Worm (Caenorhabditis elegans): ENCODE results near the gene ZK370.4.
A peak's percentile ranks its signal among the peaks of the same experiment; 100 is the strongest.

Gene ZK370.4

ce11 chrIII:8716084-8716483 lies 15.1 kb downstream of the ZK370.4 start, which contains the start of gene B0303.14:
TSS of gene B0303.14 (minus strand) at chrIII:8716184.
- TF ChIP-seq unc-39 (tag; optimal IDR thresholded peaks at IDR 0.05) (no peak), mml-1 (tag; optimal IDR thresholded peaks at IDR 0.05) (no peak), ama-1 (optimal IDR thresholded peaks at IDR 0.05) (no peak), aly-2 (tag; optimal IDR thresholded peaks at IDR 0.05) (no peak), nhr-11 (tag; optimal IDR thresholded peaks at IDR 0.05) (no peak), hmg-11 (tag; optimal IDR thresholded peaks at IDR 0.05) (no peak), elt-1 (tag; optimal IDR thresholded peaks at IDR 0.05) (no peak), fkh-2 (tag; optimal IDR thresholded peaks at IDR 0.05) (no peak), ceh-82 (tag; optimal IDR thresholded peaks at IDR 0.05) (no peak), elt-2 (tag; optimal IDR thresholded peaks at IDR 0.05) (no peak)

- TF ChIP-seq ceh-16 (tag; optimal IDR thresholded peaks at IDR 0.05) (no peak), elt-2 (tag; optimal IDR thresholded peaks at IDR 0.05) (no peak), lsy-12 (tag; optimal IDR thresholded peaks at IDR 0.05) (no peak), fkh-2 (tag; optimal IDR thresholded peaks at IDR 0.05) (no peak), jun-1 (tag; optimal IDR thresholded peaks at IDR 0.05) (no peak), pha-4 (tag; optimal IDR thresholded peaks at IDR 0.05) (no peak), nfya-1 (tag; optimal IDR thresholded peaks at IDR 0.05; ENCODE audit: insufficient read depth) (no peak), lin-39 (tag; optimal IDR thresholded peaks at IDR 0.05) (no peak), nhr-237 (tag; optimal IDR thresholded peaks at IDR 0.05) (no peak), sea-2 (GFP tag; optimal IDR thresholded peaks at IDR 0.05) (no peak), ama-1 (optimal IDR thresholded peaks at IDR 0.05) (no peak), nhr-43 (tag; optimal IDR thresholded peaks at IDR 0.05; ENCODE audit: poor library complexity, severe bottlenecking) (no peak), unc-39 (tag; optimal IDR thresholded peaks at IDR 0.05) (no peak), ztf-11 (tag; optimal IDR thresholded peaks at IDR 0.05) (no peak), fkh-10 (GFP tag; optimal IDR thresholded peaks at IDR 0.05) (no peak), zag-1 (tag; optimal IDR thresholded peaks at IDR 0.05) (no peak), nhr-67 (tag; optimal IDR thresholded peaks at IDR 0.05) (no peak), hmg-11 (tag; optimal IDR thresholded peaks at IDR 0.05) (no peak), mml-1 (tag; optimal IDR thresholded peaks at IDR 0.05) (no peak)
Observed at ce11 chrIII:8712968-8713367, 18.2 kb downstream of the ZK370.4 start.

DNA sequence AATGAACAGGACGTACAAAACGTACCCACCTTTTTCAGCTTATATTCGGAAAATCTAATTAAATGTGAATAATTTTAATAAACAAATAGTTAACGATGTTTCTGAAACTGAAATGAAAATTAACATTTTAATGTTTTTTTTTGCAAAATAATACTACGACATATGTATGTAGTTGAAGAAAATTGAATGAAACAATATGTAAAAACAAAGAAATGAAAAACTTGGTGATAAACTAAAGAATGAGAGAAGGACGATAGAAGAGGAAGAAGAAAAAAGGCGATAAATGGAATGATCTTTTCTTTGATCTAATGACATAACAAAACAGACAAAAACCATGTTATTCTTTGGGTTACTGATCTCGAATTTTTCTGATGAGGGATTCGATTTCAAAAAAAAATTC lies 20.9 kb downstream of the ZK370.4 start, which contains the start of gene B0303.11:
Gene B0303.11 (minus strand): TSS at position 101 of the 400 bp plus-strand sequence.
- TF ChIP-seq daf-12 (tag; optimal IDR thresholded peaks at IDR 0.05) (no peak), R02D3.7 (tag; optimal IDR thresholded peaks at IDR 0.05) (no peak), elt-1 (tag; optimal IDR thresholded peaks at IDR 0.05) (no peak), nhr-76 (tag; optimal IDR thresholded peaks at IDR 0.05) (no peak), unc-39 (tag; optimal IDR thresholded peaks at IDR 0.05) (no peak), nhr-12 (tag; optimal IDR thresholded peaks at IDR 0.05) (no peak), nhr-43 (tag; optimal IDR thresholded peaks at IDR 0.05; ENCODE audit: poor library complexity, severe bottlenecking) (no peak), mdl-1 (tag; optimal IDR thresholded peaks at IDR 0.05) (no peak), snpc-4 (tag; optimal IDR thresholded peaks at IDR 0.05) (no peak), nhr-23 (tag; optimal IDR thresholded peaks at IDR 0.05) (no peak), nhr-25 (tag; optimal IDR thresholded peaks at IDR 0.05) (no peak), sea-2 (GFP tag; optimal IDR thresholded peaks at IDR 0.05) (no peak), nhr-77 (tag; optimal IDR thresholded peaks at IDR 0.05) (no peak), ceh-82 (tag; optimal IDR thresholded peaks at IDR 0.05) (no peak), fkh-10 (GFP tag; optimal IDR thresholded peaks at IDR 0.05) (no peak)

DNA sequence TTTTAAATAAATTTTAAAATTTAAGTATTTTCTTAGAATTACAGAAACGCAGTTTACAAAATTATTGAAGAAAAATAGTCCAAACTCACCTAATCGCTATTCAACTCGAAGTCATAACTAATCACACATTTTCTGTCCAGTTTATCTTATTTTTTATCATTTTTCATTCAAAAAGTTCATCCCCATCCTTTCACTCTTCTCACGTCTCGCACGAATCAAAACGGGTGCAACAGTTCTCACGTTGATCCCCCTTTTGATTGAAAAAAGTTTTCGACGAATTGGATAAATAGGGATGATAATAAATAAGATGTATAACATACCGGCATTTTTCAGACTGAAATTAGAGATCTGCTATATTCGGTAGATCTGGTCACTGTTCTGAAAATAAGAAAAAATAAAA lies 21.5 kb downstream of the ZK370.4 start:
- TF ChIP-seq pqm-1 (tag; optimal IDR thresholded peaks at IDR 0.05) (no peak), nhr-23 (tag; optimal IDR thresholded peaks at IDR 0.05) (no peak), sea-2 (GFP tag; optimal IDR thresholded peaks at IDR 0.05) (no peak), mml-1 (tag; optimal IDR thresholded peaks at IDR 0.05) (no peak), nhr-43 (tag; optimal IDR thresholded peaks at IDR 0.05; ENCODE audit: poor library complexity, severe bottlenecking) (peak; percentile 15)

DNA sequence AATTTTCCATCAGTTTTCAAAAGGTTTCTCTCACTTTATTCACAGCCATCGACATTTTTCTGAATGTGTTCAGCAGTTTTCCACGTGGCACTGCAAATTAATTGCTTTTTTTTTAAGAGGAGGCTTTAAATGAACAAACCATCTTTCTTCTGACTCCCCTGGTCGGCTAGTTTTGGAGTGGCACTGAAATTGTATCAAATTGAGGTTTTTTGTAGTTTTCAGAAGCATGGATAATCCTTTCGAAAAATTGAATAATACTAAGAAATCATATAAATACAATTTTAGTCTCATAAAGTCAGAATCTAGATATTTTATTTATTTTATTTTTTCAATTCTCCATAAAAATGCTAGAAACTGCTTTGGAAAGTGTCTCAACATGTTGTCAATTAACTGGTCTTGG lies 26.4 kb downstream of the ZK370.4 start, which contains the start of gene B0303.16:
Gene B0303.16 (plus strand): TSS at position 301 of the 400 bp plus-strand sequence.
- TF ChIP-seq jun-1 (tag; optimal IDR thresholded peaks at IDR 0.05) (no peak), aly-2 (tag; optimal IDR thresholded peaks at IDR 0.05) (no peak), elt-1 (tag; optimal IDR thresholded peaks at IDR 0.05) (no peak)

Data from whole organism, L3 larva.